Worm (Caenorhabditis elegans) whole organism, L3 larva: ENCODE data around the gene C43D7.4.

Experiments
- aly-2 ChIP-seq: fragments of 150-350 bp; optimal IDR thresholded peaks from 2 replicates; lab custom pipeline; 2014; ENCODE audit warnings: missing biosample characterization, missing genetic modification characterization
- elt-3 ChIP-seq, 3 experiments: fragments of 150-350 bp in 1 of 3; sonication (generic microtip) in 2 of 3; optimal IDR thresholded peaks; 2 replicates in 2 of 3; 4 replicates in 1 of 3; lab custom pipeline; 2014 to 2017; ENCODE audit warnings: missing biosample characterization in 3 of 3, missing genetic modification characterization in 3 of 3
- nfya-1 ChIP-seq: sonication (generic microtip); optimal IDR thresholded peaks from 2 replicates; lab custom pipeline; 2017; ENCODE audit warnings: missing genetic modification characterization, mild to moderate bottlenecking, missing compliant biosample characterization, antibody characterized with exemption, moderate library complexity; ENCODE audit not compliant: insufficient read depth
- snpc-4 ChIP-seq: fragments of 150-350 bp; optimal IDR thresholded peaks from 2 replicates; lab custom pipeline; 2014; ENCODE audit warnings: missing biosample characterization, missing genetic modification characterization
- unc-62 ChIP-seq: fragments of 150-350 bp; sonication (generic microtip); optimal IDR thresholded peaks from 4 replicates; lab custom pipeline; 2014; ENCODE audit warnings: missing biosample characterization, missing genetic modification reagents, missing genetic modification characterization
- zag-1 ChIP-seq: fragments of 150-350 bp; optimal IDR thresholded peaks from 2 replicates; lab custom pipeline; 2014; ENCODE audit warnings: missing biosample characterization, missing genetic modification characterization

DNA sequence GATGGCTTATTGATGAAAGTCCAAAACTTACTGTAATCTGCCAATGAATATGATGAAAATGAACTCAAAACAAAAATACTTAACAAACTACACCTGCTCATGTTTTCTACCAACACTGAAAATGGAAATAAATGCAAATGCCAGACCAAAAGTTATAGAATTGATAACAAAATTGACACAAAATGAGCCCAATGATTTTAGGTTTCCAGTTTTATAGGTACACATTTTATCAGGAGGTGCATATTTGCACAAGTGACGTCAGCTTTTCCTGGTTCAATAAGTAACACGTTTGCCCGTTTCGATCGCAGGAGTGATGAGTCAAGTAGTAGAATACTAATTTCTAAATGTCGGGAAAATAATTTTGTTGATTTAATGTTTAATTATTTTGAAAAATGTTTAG is 25.6 kb downstream of the C43D7.4 start, which contains the start of gene F55C9.6:
- no peak for TF ChIP-seq aly-2 (tag; lab: Kevin White, UChicago)
- no peak for TF ChIP-seq unc-62
- no peak for TF ChIP-seq elt-3 (tag; optimal IDR thresholded peaks at IDR 0.05; lab: Kevin White, UChicago)
- TF ChIP-seq zag-1 (tag; lab: Kevin White, UChicago): no peak
- TF ChIP-seq snpc-4 (tag; lab: Kevin White, UChicago): no peak
- TF ChIP-seq nfya-1 (tag; lab: Kevin White, UChicago): no peak
